Worm (Caenorhabditis elegans) whole organism, late embryonic: ENCODE measurements around the gene T24C4.10.

Experiments used
- C38D4.7 ChIP-seq: fragments of 200-800 bp; sonication (Bioruptor generic); optimal IDR thresholded peaks from 2 replicates; lab custom pipeline; 2018; ENCODE audit warnings: mild to moderate bottlenecking, missing genetic modification characterization, moderate library complexity, missing compliant biosample characterization
- F13H6.1 ChIP-seq: sonication (generic microtip); optimal IDR thresholded peaks from 2 replicates; lab custom pipeline; 2016; ENCODE audit warnings: missing genetic modification characterization, missing compliant biosample characterization
- K02D7.2 ChIP-seq: sonication (generic microtip); optimal IDR thresholded peaks from 2 replicates; lab custom pipeline; 2017; ENCODE audit warnings: mild to moderate bottlenecking, missing genetic modification characterization, missing compliant biosample characterization
- K09A11.1 ChIP-seq: sonication (generic microtip); optimal IDR thresholded peaks from 2 replicates; lab custom pipeline; 2017; ENCODE audit warnings: antibody characterized with exemption, mild to moderate bottlenecking, missing genetic modification characterization, missing compliant biosample characterization; ENCODE audit not compliant: insufficient read depth
- ahr-1 ChIP-seq: sonication (generic microtip); optimal IDR thresholded peaks from 2 replicates; lab custom pipeline; 2016; ENCODE audit warnings: missing genetic modification characterization, missing compliant biosample characterization
- ceh-14 ChIP-seq: sonication (generic microtip); optimal IDR thresholded peaks from 2 replicates; lab custom pipeline; 2016; ENCODE audit warnings: missing genotype, missing genetic modification characterization, missing compliant biosample characterization
- ceh-19 ChIP-seq: fragments of 200-800 bp; sonication (Bioruptor generic); optimal IDR thresholded peaks from 2 replicates; lab custom pipeline; 2018; ENCODE audit warnings: mild to moderate bottlenecking, missing genetic modification characterization, missing compliant biosample characterization
- ceh-22 ChIP-seq: sonication (generic microtip); optimal IDR thresholded peaks from 2 replicates; lab custom pipeline; 2017; ENCODE audit warnings: missing biosample characterization, missing genetic modification characterization
- ceh-24 ChIP-seq: sonication (generic microtip); optimal IDR thresholded peaks from 2 replicates; lab custom pipeline; 2016; ENCODE audit warnings: mild to moderate bottlenecking, missing genetic modification characterization, missing compliant biosample characterization
- ceh-30 ChIP-seq: fragments of 150-350 bp; optimal IDR thresholded peaks from 2 replicates; lab custom pipeline; 2014; ENCODE audit warnings: missing biosample characterization, missing genetic modification characterization
- ceh-31 ChIP-seq: sonication (generic microtip); optimal IDR thresholded peaks from 2 replicates; lab custom pipeline; 2016; ENCODE audit warnings: missing genetic modification characterization, missing compliant biosample characterization
- ceh-34 ChIP-seq: sonication (generic microtip); optimal IDR thresholded peaks from 2 replicates; lab custom pipeline; 2016; ENCODE audit warnings: mild to moderate bottlenecking, missing genetic modification characterization, missing compliant biosample characterization
- ceh-45 ChIP-seq: fragments of 200-800 bp; sonication (Bioruptor generic); IDR thresholded peaks from 2 replicates; pipeline ENCODE4 v1.3.6; 2022; ENCODE audit warnings: missing genetic modification reagents, missing genetic modification characterization, missing compliant biosample characterization
- ceh-9 ChIP-seq: sonication (generic microtip); optimal IDR thresholded peaks from 2 replicates; lab custom pipeline; 2016; ENCODE audit warnings: mild to moderate bottlenecking, missing genetic modification characterization, inconsistent platforms, missing compliant biosample characterization
- elt-2 ChIP-seq: sonication (generic microtip); optimal IDR thresholded peaks from 2 replicates; lab custom pipeline; 2016; ENCODE audit warnings: missing genetic modification reagents, missing genetic modification characterization, missing compliant biosample characterization
- elt-4 ChIP-seq: sonication (generic microtip); optimal IDR thresholded peaks from 2 replicates; lab custom pipeline; 2016; ENCODE audit warnings: missing genetic modification characterization, missing compliant biosample characterization
- eyg-1 ChIP-seq: sonication (generic microtip); optimal IDR thresholded peaks from 2 replicates; lab custom pipeline; 2016; ENCODE audit warnings: missing genotype, missing genetic modification characterization, missing compliant biosample characterization
- fax-1 ChIP-seq: sonication (generic microtip); optimal IDR thresholded peaks from 2 replicates; lab custom pipeline; 2016; ENCODE audit warnings: missing genotype, missing genetic modification characterization, missing compliant biosample characterization
- fkh-10 ChIP-seq: fragments of 150-350 bp; optimal IDR thresholded peaks from 2 replicates; lab custom pipeline; 2014; ENCODE audit warnings: missing biosample characterization, missing genetic modification reagents, missing genetic modification characterization
- gmeb-2 ChIP-seq: sonication (generic microtip); optimal IDR thresholded peaks from 2 replicates; lab custom pipeline; 2016; ENCODE audit warnings: missing genetic modification characterization, inconsistent platforms, missing compliant biosample characterization
- hlh-13 ChIP-seq: fragments of 200-800 bp; sonication (Bioruptor generic); optimal IDR thresholded peaks from 2 replicates; lab custom pipeline; 2018; ENCODE audit warnings: mild to moderate bottlenecking, missing genetic modification characterization, missing compliant biosample characterization
- hlh-15 ChIP-seq: sonication (generic microtip); optimal IDR thresholded peaks from 2 replicates; lab custom pipeline; 2016; ENCODE audit warnings: missing genetic modification characterization, missing compliant biosample characterization
- hlh-30 ChIP-seq: sonication (generic microtip); optimal IDR thresholded peaks from 2 replicates; lab custom pipeline; 2017; ENCODE audit warnings: antibody characterized with exemption, missing genetic modification characterization, missing compliant biosample characterization; ENCODE audit not compliant: insufficient read depth
- hlh-8 ChIP-seq: sonication (generic microtip); optimal IDR thresholded peaks from 2 replicates; lab custom pipeline; 2016; ENCODE audit warnings: missing genotype, missing genetic modification characterization, missing compliant biosample characterization
- lim-6 ChIP-seq: sonication (generic microtip); optimal IDR thresholded peaks from 2 replicates; lab custom pipeline; 2016; ENCODE audit warnings: missing genetic modification characterization, missing compliant biosample characterization
- madf-2 ChIP-seq: sonication (generic microtip); optimal IDR thresholded peaks from 2 replicates; lab custom pipeline; 2017; ENCODE audit warnings: missing genetic modification characterization, missing compliant biosample characterization
- mec-3 ChIP-seq: sonication (generic microtip); optimal IDR thresholded peaks from 2 replicates; lab custom pipeline; 2016; ENCODE audit warnings: borderline replicate concordance, missing genetic modification characterization, missing compliant biosample characterization
- nfya-1 ChIP-seq: sonication (generic microtip); optimal IDR thresholded peaks from 2 replicates; lab custom pipeline; 2017; ENCODE audit warnings: missing genetic modification characterization, mild to moderate bottlenecking, missing compliant biosample characterization, antibody characterized with exemption, moderate library complexity
- odd-2 ChIP-seq: sonication (generic microtip); optimal IDR thresholded peaks from 2 replicates; lab custom pipeline; 2017; ENCODE audit warnings: antibody characterized with exemption, mild to moderate bottlenecking, missing genetic modification characterization, missing compliant biosample characterization
- pha-2 ChIP-seq: sonication (generic microtip); optimal IDR thresholded peaks from 2 replicates; lab custom pipeline; 2017; ENCODE audit warnings: mild to moderate bottlenecking, missing genetic modification characterization, missing compliant biosample characterization
- pha-4 ChIP-seq: fragments of 150-350 bp; optimal IDR thresholded peaks from 2 replicates; lab custom pipeline; 2018; ENCODE audit warnings: missing biosample characterization, missing genetic modification reagents, missing genetic modification characterization
- ref-2 ChIP-seq: sonication (generic microtip); optimal IDR thresholded peaks from 2 replicates; lab custom pipeline; 2016; ENCODE audit warnings: missing genetic modification characterization, missing compliant biosample characterization
- rnt-1 ChIP-seq: sonication (generic microtip); optimal IDR thresholded peaks from 2 replicates; lab custom pipeline; 2016; ENCODE audit warnings: missing genetic modification characterization, missing compliant biosample characterization
- sox-2 ChIP-seq: fragments of 200-800 bp; sonication (Bioruptor generic); IDR thresholded peaks from 2 replicates; pipeline ENCODE4 v1.3.6; 2022; ENCODE audit warnings: missing genetic modification reagents, missing genetic modification characterization, missing compliant biosample characterization
- sox-4 ChIP-seq: sonication (generic microtip); optimal IDR thresholded peaks from 2 replicates; lab custom pipeline; 2017; ENCODE audit warnings: mild to moderate bottlenecking, missing genetic modification characterization, inconsistent platforms, missing compliant biosample characterization
- syd-9 ChIP-seq: sonication (generic microtip); optimal IDR thresholded peaks from 2 replicates; lab custom pipeline; 2016; ENCODE audit warnings: mild to moderate bottlenecking, missing genetic modification characterization, moderate library complexity, missing compliant biosample characterization
- tbx-2 ChIP-seq: sonication (generic microtip); optimal IDR thresholded peaks from 2 replicates; lab custom pipeline; 2016; ENCODE audit warnings: missing genetic modification characterization, missing compliant biosample characterization
- tbx-7 ChIP-seq: sonication (generic microtip); optimal IDR thresholded peaks from 2 replicates; lab custom pipeline; 2016; ENCODE audit warnings: missing genotype, missing genetic modification characterization, missing compliant biosample characterization
- ttx-3 ChIP-seq: sonication (generic microtip); optimal IDR thresholded peaks from 2 replicates; lab custom pipeline; 2016; ENCODE audit warnings: missing genetic modification reagents, missing genetic modification characterization, missing compliant biosample characterization
- unc-55 ChIP-seq: sonication (generic microtip); optimal IDR thresholded peaks from 2 replicates; lab custom pipeline; 2017; ENCODE audit warnings: missing biosample characterization, missing genetic modification reagents, missing genetic modification characterization

Gene T24C4.10

ce11 chrIII:901600-902250 lies 10.7 kb upstream of the T24C4.10 start:
- TF ChIP-seq elt-4 (no peak), ahr-1 (tag; lab: Kevin White, UChicago) (no peak), sox-2 (GFP tag; lab: Robert Waterston, UW) (no peak), ceh-24 (tag; lab: Kevin White, UChicago) (no peak), K09A11.1 (tag; lab: Kevin White, UChicago) (no peak), rnt-1 (no peak), fax-1 (no peak), tbx-7 (no peak), sox-4 (no peak), ceh-22 (tag; lab: Kevin White, UChicago) (no peak), ceh-19 (no peak), tbx-2 (tag; lab: Kevin White, UChicago) (no peak)

DNA sequence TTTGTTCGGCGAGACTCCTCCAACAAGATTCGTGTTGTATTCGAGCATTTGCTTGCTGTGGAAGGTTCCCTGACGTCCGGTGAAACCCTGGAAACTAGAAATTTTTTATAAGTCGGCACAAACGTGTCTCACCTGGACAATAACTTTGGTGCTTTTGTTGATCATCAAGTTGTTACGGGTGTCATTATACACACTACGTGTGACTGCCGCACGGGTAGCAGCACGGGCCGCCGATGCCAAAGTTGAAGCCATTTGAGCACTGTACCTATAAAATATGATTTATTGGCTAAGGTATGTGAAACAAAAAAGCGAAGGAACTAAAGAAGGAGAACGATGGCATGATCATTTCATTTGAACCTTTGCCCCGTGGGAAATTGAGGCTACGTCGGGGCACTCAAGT lies 10.1 kb upstream of the T24C4.10 start, which contains the start of gene sucl-2:
TSS of gene sucl-2 (minus strand) at position 265 of the 400 bp plus-strand sequence.
- TF ChIP-seq F13H6.1 (tag; lab: Kevin White, UChicago) (no peak), hlh-15 (tag; lab: Kevin White, UChicago) (no peak), sox-2 (GFP tag; lab: Robert Waterston, UW) (no peak), lim-6 (tag; lab: Kevin White, UChicago) (no peak), eyg-1 (tag; lab: Kevin White, UChicago) (no peak), hlh-13 (GFP tag; lab: Kevin White, UChicago) (no peak), ceh-34 (no peak), elt-2 (tag; lab: Kevin White, UChicago) (no peak), ceh-45 (GFP tag; lab: Robert Waterston, UW) (no peak), K02D7.2 (tag; lab: Kevin White, UChicago) (no peak), ref-2 (no peak), pha-4 (no peak), gmeb-2 (tag; lab: Kevin White, UChicago) (no peak), K09A11.1 (tag; lab: Kevin White, UChicago) (no peak), pha-2 (tag; lab: Kevin White, UChicago) (no peak), hlh-8 (tag; lab: Kevin White, UChicago) (no peak), ceh-9 (tag; lab: Kevin White, UChicago) (no peak), fkh-10 (GFP tag; lab: Kevin White, UChicago) (no peak), elt-4 (no peak), ceh-22 (tag; lab: Kevin White, UChicago) (no peak)

ce11 chrIII:900134-900533 lies 9.1 kb upstream of the T24C4.10 start:
- no peak for TF ChIP-seq mec-3 (tag; lab: Kevin White, UChicago)
- TF ChIP-seq ttx-3 (tag; lab: Kevin White, UChicago) = no peak
- no peak for TF ChIP-seq syd-9 (tag; lab: Kevin White, UChicago)

DNA sequence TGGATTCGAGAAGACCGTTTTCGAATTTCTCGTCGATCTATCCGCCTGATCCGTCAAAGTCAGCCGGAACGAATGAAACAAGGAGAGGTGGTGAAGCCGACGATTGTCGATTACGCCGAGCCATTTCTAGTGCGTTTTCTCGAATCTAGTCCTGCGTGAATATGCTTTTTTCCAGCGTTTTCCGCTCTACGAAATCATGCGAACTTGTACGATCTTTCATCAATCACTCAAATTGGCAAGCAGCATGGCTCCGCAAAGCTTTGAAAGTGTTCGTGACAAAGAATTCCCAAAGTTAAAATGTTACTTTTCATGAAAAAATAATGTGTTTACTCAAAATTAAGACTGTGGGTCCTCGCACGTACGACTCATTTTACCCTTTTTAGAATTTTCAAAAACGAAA lies 5.9 kb upstream of the T24C4.10 start:
- no peak for TF ChIP-seq ref-2
- TF ChIP-seq ceh-34 = no peak
- TF ChIP-seq hlh-30 (tag; lab: Kevin White, UChicago) = no peak
- TF ChIP-seq unc-55 (GFP tag; lab: Kevin White, UChicago) = no peak
- TF ChIP-seq ceh-30 = no peak
- no peak for TF ChIP-seq tbx-2 (tag; lab: Kevin White, UChicago)
- no peak for TF ChIP-seq gmeb-2 (tag; lab: Kevin White, UChicago)
- TF ChIP-seq odd-2 (tag; lab: Kevin White, UChicago) = no peak
- no peak for TF ChIP-seq madf-2
- no peak for TF ChIP-seq ceh-31 (tag; lab: Kevin White, UChicago)
- no peak for TF ChIP-seq mec-3 (tag; lab: Kevin White, UChicago)
- TF ChIP-seq C38D4.7 (GFP tag; lab: Kevin White, UChicago) = no peak
- no peak for TF ChIP-seq nfya-1 (tag; lab: Kevin White, UChicago)
- TF ChIP-seq ttx-3 (tag; lab: Kevin White, UChicago) = no peak
- TF ChIP-seq ceh-14 (tag; lab: Kevin White, UChicago) = no peak
